Fruit fly (Drosophila melanogaster) Kc167 (cell line): ENCODE data around the gene CG15628.

ENCODE experiments used
- Myc ChIP-seq: fragments of >200 bp; optimal IDR thresholded peaks from 2 replicates; lab custom pipeline; 2017; ENCODE audit warnings: missing external identifiers
- Sin3A ChIP-seq: fragments of >200 bp; optimal IDR thresholded peaks from 2 replicates; lab custom pipeline; 2018; ENCODE audit warnings: missing external identifiers
- h ChIP-seq: fragments of >200 bp; optimal IDR thresholded peaks from 3 replicates; lab custom pipeline; 2018; ENCODE audit warnings: missing external identifiers
- insv ChIP-seq: fragments of >200 bp; optimal IDR thresholded peaks from 3 replicates; lab custom pipeline; 2018; ENCODE audit warnings: missing external identifiers
- psq ChIP-seq: fragments of >200 bp; optimal IDR thresholded peaks from 2 replicates; lab custom pipeline; 2017; ENCODE audit warnings: missing external identifiers
- ttk ChIP-seq: sonication (Bioruptor generic); optimal IDR thresholded peaks from 2 replicates; lab custom pipeline; 2017; ENCODE audit warnings: missing external identifiers

- TF ChIP-seq Myc (lab: Kevin White, UChicago) (no peak), psq (no peak), ttk (lab: Kevin White, UChicago) (no peak), insv (lab: Kevin White, UChicago) (no peak), Sin3A (lab: Kevin White, UChicago) (no peak), h (lab: Kevin White, UChicago) (no peak)
Measured at dm6 chr2L:4837772-4838397, 16.3 kb downstream of the CG15628 start, which contains the start of the genes tank and CG12194.
